Worm (Caenorhabditis elegans) whole organism, L1 larva: ENCODE results near the gene cku-70.

Source experiments
- C04F5.9 ChIP-seq: sonication (generic microtip); optimal IDR thresholded peaks from 2 replicates; lab custom pipeline; 2016; ENCODE audit warnings: missing genetic modification characterization, missing compliant biosample characterization
- ces-1 ChIP-seq: fragments of 150-350 bp; optimal IDR thresholded peaks from 2 replicates; lab custom pipeline; 2014; ENCODE audit warnings: missing biosample characterization, missing genetic modification reagents, missing genetic modification characterization
- dpl-1 ChIP-seq, 3 experiments: fragments of 150-350 bp in 2 of 3; sonication (generic microtip) in 1 of 3; optimal IDR thresholded peaks; 2 replicates each; lab custom pipeline; 2014 to 2017; ENCODE audit warnings: missing biosample characterization in 3 of 3, missing genetic modification characterization in 3 of 3, missing genetic modification reagents in 3 of 3
- hlh-4 ChIP-seq: sonication (generic microtip); optimal IDR thresholded peaks from 2 replicates; lab custom pipeline; 2016; ENCODE audit warnings: mild to moderate bottlenecking, missing genetic modification characterization, missing compliant biosample characterization
- lin-13 ChIP-seq: fragments of 150-350 bp; optimal IDR thresholded peaks from 2 replicates; lab custom pipeline; 2014; ENCODE audit warnings: missing biosample characterization, missing genetic modification reagents, missing genetic modification characterization
- mdl-1 ChIP-seq, 2 experiments: fragments of 150-350 bp; optimal IDR thresholded peaks; 2 replicates each; lab custom pipeline; 2014 to 2017; ENCODE audit warnings: missing biosample characterization in 2 of 2, missing genetic modification characterization in 2 of 2, inconsistent platforms in 1 of 2
- nhr-11 ChIP-seq: fragments of 150-350 bp; optimal IDR thresholded peaks from 2 replicates; lab custom pipeline; 2014; ENCODE audit warnings: missing biosample characterization, missing genetic modification characterization
- nhr-237 ChIP-seq: fragments of 150-350 bp; optimal IDR thresholded peaks from 2 replicates; lab custom pipeline; 2014; ENCODE audit warnings: missing biosample characterization, missing genetic modification characterization
- pax-3 ChIP-seq: fragments of 200-800 bp; sonication (Bioruptor generic); optimal IDR thresholded peaks from 2 replicates; lab custom pipeline; 2018; ENCODE audit warnings: mild to moderate bottlenecking, missing genetic modification characterization, moderate library complexity, missing compliant biosample characterization
- tbx-2 ChIP-seq: sonication (generic microtip); optimal IDR thresholded peaks from 2 replicates; lab custom pipeline; 2016; ENCODE audit warnings: missing genetic modification characterization, missing compliant biosample characterization
- unc-98 ChIP-seq: fragments of 200-800 bp; sonication (Bioruptor generic); IDR thresholded peaks from 2 replicates; pipeline ENCODE4 v1.3.6; 2022; ENCODE audit warnings: missing genetic modification characterization, missing compliant biosample characterization

ce11 chrIII:11142908-11143307 lies 11.7 kb upstream of the cku-70 start:
- TF ChIP-seq nhr-237 (tag; lab: Kevin White, UChicago) (no peak), dpl-1 (GFP tag; optimal IDR thresholded peaks at IDR 0.05; lab: Kevin White, UChicago) (no peak), tbx-2 (tag; lab: Kevin White, UChicago) (no peak), ces-1 (GFP tag; lab: Kevin White, UChicago) (no peak), pax-3 (tag; lab: Kevin White, UChicago) (no peak), mdl-1 (tag; optimal IDR thresholded peaks at IDR 0.05; lab: Kevin White, UChicago) (no peak), C04F5.9 (tag; lab: Kevin White, UChicago) (no peak), nhr-11 (no peak), lin-13 (GFP tag; lab: Kevin White, UChicago) (no peak), unc-98 (no peak), hlh-4 (tag; lab: Kevin White, UChicago) (no peak)
